Worm (Caenorhabditis elegans): Measurements from ENCODE around the gene M163.7.

M163.7 gene

DNA sequence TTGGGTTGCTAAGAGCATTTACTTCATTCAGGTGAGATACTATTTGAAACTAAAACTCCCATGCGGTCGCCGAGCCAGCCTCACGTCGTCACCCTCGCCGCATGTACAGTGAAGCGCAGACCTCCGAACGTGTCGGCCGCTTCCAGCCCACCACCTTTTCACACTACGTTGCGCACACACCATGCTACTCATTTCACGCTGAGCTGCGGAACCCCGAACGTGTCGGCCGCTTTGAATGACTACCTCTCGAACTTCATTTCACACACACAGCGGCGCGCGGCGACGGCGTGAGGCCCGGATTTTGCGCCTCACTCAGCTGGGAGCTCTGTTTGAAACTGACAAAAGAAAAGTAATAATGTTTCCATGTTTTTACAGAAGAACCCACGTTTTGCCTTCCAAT lies 17.0 kb downstream of the M163.7 start:
- TF ChIP-seq mdl-1 (tag; optimal IDR thresholded peaks at IDR 0.05): no peak
- peak; percentile 70 for TF ChIP-seq snpc-4 (tag; optimal IDR thresholded peaks at IDR 0.05)

DNA sequence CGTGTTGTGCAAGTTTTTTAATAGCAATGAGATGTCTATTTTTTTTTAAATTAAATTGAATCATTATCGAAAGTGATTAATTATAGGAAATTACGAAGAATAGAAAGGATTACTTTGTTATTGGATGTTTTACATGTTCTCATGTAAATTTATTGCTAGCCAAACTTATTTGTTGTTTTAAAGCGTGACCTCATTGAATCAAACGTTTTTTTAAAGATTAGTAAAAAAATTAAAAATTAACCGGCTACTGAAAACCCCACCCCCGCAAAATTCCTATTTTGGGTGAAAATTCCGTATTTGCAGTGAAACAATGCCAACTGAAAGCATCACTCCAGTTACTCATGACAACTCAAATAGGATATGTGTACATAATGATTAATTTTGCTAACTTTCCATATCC lies 20.2 kb downstream of the M163.7 start, which contains the start of gene M163.8:
TSS of gene M163.8 (plus strand) at position 301 of the 400 bp plus-strand sequence.
- no peak for TF ChIP-seq nhr-129 (tag; optimal IDR thresholded peaks at IDR 0.05)

DNA sequence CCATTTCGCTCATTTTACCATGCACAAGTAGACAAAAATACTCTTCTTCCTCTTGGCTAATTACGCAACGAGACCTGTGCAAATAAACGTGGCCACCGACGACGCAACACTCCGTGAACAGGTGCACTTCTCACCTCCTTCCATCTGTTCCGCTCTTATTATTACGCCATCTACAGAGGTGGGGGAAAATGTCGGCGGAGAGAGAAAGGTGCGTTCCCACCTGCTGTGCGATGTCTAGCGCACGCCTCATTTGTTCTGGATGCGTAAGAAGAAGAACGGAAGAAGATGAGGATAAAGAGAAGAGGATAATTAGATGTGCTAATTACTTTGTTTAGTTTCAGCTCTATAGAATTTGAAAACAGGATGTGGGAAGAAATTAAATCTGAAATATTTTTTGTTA lies 21.9 kb downstream of the M163.7 start:
- TF ChIP-seq skn-1 (tag; optimal IDR thresholded peaks at IDR 0.05) (no peak), ceh-82 (tag; optimal IDR thresholded peaks at IDR 0.05) (no peak), lin-11 (tag; optimal IDR thresholded peaks at IDR 0.05) (no peak), nhr-6 (tag; optimal IDR thresholded peaks at IDR 0.05) (no peak), ZK546.5 (tag; optimal IDR thresholded peaks at IDR 0.05) (no peak), unc-55 (GFP tag; optimal IDR thresholded peaks at IDR 0.05) (no peak), nhr-237 (tag; optimal IDR thresholded peaks at IDR 0.05) (no peak), mbf-1 (tag; optimal IDR thresholded peaks at IDR 0.05) (no peak)

DNA sequence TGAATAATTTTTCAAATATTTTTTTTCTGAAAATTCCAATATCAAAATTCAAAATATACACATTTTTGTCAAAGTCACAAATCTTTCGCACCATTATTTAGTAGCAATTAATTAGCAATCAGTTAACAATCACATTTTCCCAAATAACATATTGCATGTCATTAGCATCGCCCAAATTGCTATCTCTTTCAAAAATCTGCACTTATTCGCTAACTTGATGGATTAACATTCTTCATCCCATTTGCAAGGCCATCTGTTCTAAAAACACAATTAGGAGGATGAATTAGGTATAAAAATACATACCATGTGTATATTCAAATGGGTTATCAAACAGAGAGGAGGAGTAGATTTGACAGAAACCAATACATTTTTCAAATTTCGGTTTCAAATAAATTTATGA lies 22.7 kb downstream of the M163.7 start:
- TF ChIP-seq nhr-25 (tag; optimal IDR thresholded peaks at IDR 0.05) (peak; percentile 51), mab-5 (tag; optimal IDR thresholded peaks at IDR 0.05) (peak; percentile 72), ceh-16 (tag; optimal IDR thresholded peaks at IDR 0.05) (peak; percentile 98), sma-9 (GFP tag; optimal IDR thresholded peaks at IDR 0.05) (peak; percentile 23), sma-9 (tag; optimal IDR thresholded peaks at IDR 0.05) (no peak), R02D3.7 (tag; optimal IDR thresholded peaks at IDR 0.05) (no peak), nhr-12 (tag; optimal IDR thresholded peaks at IDR 0.05) (no peak), lin-39 (tag; optimal IDR thresholded peaks at IDR 0.05) (peak; percentile 87), nhr-129 (tag; optimal IDR thresholded peaks at IDR 0.05) (no peak)

DNA sequence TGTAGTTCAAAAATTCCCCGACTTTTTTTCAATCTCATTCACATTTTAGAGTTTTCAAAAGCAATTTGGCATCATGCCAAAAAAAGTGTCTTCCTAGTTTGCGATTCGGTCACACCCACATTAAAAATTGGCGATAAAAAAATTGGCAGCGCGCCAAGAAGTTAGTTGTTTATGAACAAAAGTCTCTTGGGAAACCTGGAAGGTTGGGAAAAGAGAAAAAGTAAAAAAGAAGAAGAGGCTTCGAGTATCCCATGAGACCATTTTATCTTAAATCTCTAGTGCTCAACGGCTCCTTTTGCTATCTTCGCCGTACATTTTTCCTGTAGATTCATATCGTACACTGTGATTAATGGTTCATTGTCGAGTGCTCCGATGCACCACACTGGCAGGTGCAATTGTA lies 23.2 kb downstream of the M163.7 start:
- TF ChIP-seq elt-1 (tag; optimal IDR thresholded peaks at IDR 0.05) (no peak), nhr-6 (tag; optimal IDR thresholded peaks at IDR 0.05) (no peak), mab-5 (tag; optimal IDR thresholded peaks at IDR 0.05) (peak; percentile 35), alr-1 (tag; optimal IDR thresholded peaks at IDR 0.05) (no peak)

DNA sequence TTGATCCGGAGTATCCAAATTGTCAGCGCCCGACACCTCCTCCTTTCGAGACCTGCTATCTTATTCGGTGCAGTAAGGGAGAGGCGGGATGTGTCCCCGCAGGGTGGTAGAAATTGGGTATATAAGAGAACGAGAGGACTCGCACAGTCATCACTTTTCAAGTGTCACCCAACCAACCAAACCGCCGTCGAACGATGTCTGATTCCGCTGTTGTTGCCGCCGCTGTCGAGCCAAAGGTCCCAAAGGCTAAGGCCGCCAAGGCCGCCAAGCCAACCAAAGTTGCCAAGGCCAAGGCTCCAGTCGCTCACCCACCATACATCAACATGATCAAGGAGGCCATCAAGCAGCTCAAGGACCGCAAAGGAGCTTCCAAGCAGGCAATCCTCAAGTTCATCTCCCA lies 25.3 kb downstream of the M163.7 start, which contains the start of gene his-24:
TSS of gene his-24 (plus strand) at position 150 of the 400 bp plus-strand sequence.
- TF ChIP-seq unc-62 (GFP tag; optimal IDR thresholded peaks at IDR 0.05) (no peak), mab-5 (tag; optimal IDR thresholded peaks at IDR 0.05) (peak; percentile 50), unc-55 (GFP tag; optimal IDR thresholded peaks at IDR 0.05) (peak; percentile 76), fos-1 (tag; optimal IDR thresholded peaks at IDR 0.05) (peak; percentile 93), zag-1 (tag; optimal IDR thresholded peaks at IDR 0.05) (peak; percentile 65), nhr-23 (tag; optimal IDR thresholded peaks at IDR 0.05) (no peak), gmeb-1 (tag; optimal IDR thresholded peaks at IDR 0.05) (peak; percentile 55), F13H6.1 (tag; optimal IDR thresholded peaks at IDR 0.05) (peak; percentile 58), snpc-4 (tag; optimal IDR thresholded peaks at IDR 0.05) (peak; percentile 69), lin-13 (GFP tag; optimal IDR thresholded peaks at IDR 0.05) (peak; percentile 73), crh-2 (tag; optimal IDR thresholded peaks at IDR 0.05) (peak; percentile 75), nhr-25 (tag; optimal IDR thresholded peaks at IDR 0.05) (peak; percentile 85), ztf-4 (tag; optimal IDR thresholded peaks at IDR 0.05) (peak; percentile 11), unc-39 (tag; optimal IDR thresholded peaks at IDR 0.05) (no peak), ceh-82 (tag; optimal IDR thresholded peaks at IDR 0.05) (no peak), lin-11 (tag; optimal IDR thresholded peaks at IDR 0.05) (peak; percentile 53), nhr-6 (tag; optimal IDR thresholded peaks at IDR 0.05) (peak; percentile 48), ceh-16 (tag; optimal IDR thresholded peaks at IDR 0.05) (peak; percentile 63), sma-3 (GFP tag; optimal IDR thresholded peaks at IDR 0.05) (peak; percentile 60), nhr-21 (tag; optimal IDR thresholded peaks at IDR 0.05) (peak; percentile 53), sem-4 (tag; optimal IDR thresholded peaks at IDR 0.05) (peak; percentile 72), egl-27 (tag; optimal IDR thresholded peaks at IDR 0.05) (peak; percentile 28), mdl-1 (tag; optimal IDR thresholded peaks at IDR 0.05) (peak in 1 of 2 experiments; percentile 32), nhr-129 (tag; optimal IDR thresholded peaks at IDR 0.05) (peak; percentile 80), ZK546.5 (tag; optimal IDR thresholded peaks at IDR 0.05) (no peak), Y55F3AM.14 (GFP tag; optimal IDR thresholded peaks at IDR 0.05) (no peak), ama-1 (optimal IDR thresholded peaks at IDR 0.05) (peak; percentile 26), C34F6.9 (tag; optimal IDR thresholded peaks at IDR 0.05) (peak; percentile 63), lsy-2 (tag; optimal IDR thresholded peaks at IDR 0.05) (peak; percentile 20 to 73), sma-9 (GFP tag; optimal IDR thresholded peaks at IDR 0.05) (peak; percentile 87), sma-9 (tag; optimal IDR thresholded peaks at IDR 0.05) (no peak)

Data from whole organism, L2 larva.